Worm (Caenorhabditis elegans): ENCODE results near the gene C09B8.8.
A peak's percentile ranks its signal among the peaks of the same experiment; 100 is the strongest.

The C09B8.8 gene

ce11 chrX:6040435-6041093 lies 25.3 kb downstream of the C09B8.8 start:
- TF ChIP-seq sea-1 (GFP tag; conservative IDR thresholded peaks at IDR 0.05), result no peak
- no peak for TF ChIP-seq tbx-37 (GFP tag; conservative IDR thresholded peaks at IDR 0.05)
- TF ChIP-seq hmg-4 (GFP tag; optimal IDR thresholded peaks at IDR 0.05), result peak; percentile 56
- TF ChIP-seq F13C5.2 (tag; optimal IDR thresholded peaks at IDR 0.05), result no peak

- no peak for TF ChIP-seq sea-1 (GFP tag; conservative IDR thresholded peaks at IDR 0.05)
- no peak for TF ChIP-seq ama-1 (optimal IDR thresholded peaks at IDR 0.05)
- TF ChIP-seq F13C5.2 (tag; optimal IDR thresholded peaks at IDR 0.05), result no peak
- TF ChIP-seq ets-7 (tag; optimal IDR thresholded peaks at IDR 0.05), result no peak
- no peak for TF ChIP-seq aly-1 (tag; optimal IDR thresholded peaks at IDR 0.05)
- TF ChIP-seq tbx-11 (GFP tag; IDR thresholded peaks at IDR 0.05), result no peak
- no peak for TF ChIP-seq pes-1 (GFP tag; IDR thresholded peaks at IDR 0.05)
Measured at ce11 chrX:6041094-6041441, 25.8 kb downstream of the C09B8.8 start.

ce11 chrX:6041995-6042481 lies 26.7 kb downstream of the C09B8.8 start:
- TF ChIP-seq flt-1 (GFP tag; IDR thresholded peaks at IDR 0.05), result no peak
- no peak for TF ChIP-seq hmg-4 (GFP tag; optimal IDR thresholded peaks at IDR 0.05)
- no peak for TF ChIP-seq aly-1 (tag; optimal IDR thresholded peaks at IDR 0.05)
- TF ChIP-seq ceh-36 (tag; optimal IDR thresholded peaks at IDR 0.05), result no peak
- no peak for TF ChIP-seq tbx-37 (GFP tag; conservative IDR thresholded peaks at IDR 0.05)
- TF ChIP-seq ets-7 (tag; optimal IDR thresholded peaks at IDR 0.05), result no peak
- no peak for TF ChIP-seq ceh-13 (GFP tag; optimal IDR thresholded peaks at IDR 0.05)
- TF ChIP-seq hnd-1 (tag; optimal IDR thresholded peaks at IDR 0.05), result no peak

- TF ChIP-seq pes-1 (GFP tag; IDR thresholded peaks at IDR 0.05), result no peak
- TF ChIP-seq tbx-37 (GFP tag; conservative IDR thresholded peaks at IDR 0.05), result no peak
- no peak for TF ChIP-seq tra-4 (tag; optimal IDR thresholded peaks at IDR 0.05)
- no peak for TF ChIP-seq ceh-13 (GFP tag; optimal IDR thresholded peaks at IDR 0.05)
- no peak for TF ChIP-seq scrt-1 (GFP tag; IDR thresholded peaks at IDR 0.05)
- TF ChIP-seq tbx-11 (GFP tag; IDR thresholded peaks at IDR 0.05), result no peak
- no peak for TF ChIP-seq flt-1 (GFP tag; IDR thresholded peaks at IDR 0.05)
- TF ChIP-seq hnd-1 (tag; optimal IDR thresholded peaks at IDR 0.05), result no peak
- TF ChIP-seq ama-1 (optimal IDR thresholded peaks at IDR 0.05), result no peak
- TF ChIP-seq hmg-4 (GFP tag; optimal IDR thresholded peaks at IDR 0.05), result no peak
- TF ChIP-seq ets-7 (tag; optimal IDR thresholded peaks at IDR 0.05), result no peak
- TF ChIP-seq ceh-36 (tag; optimal IDR thresholded peaks at IDR 0.05), result no peak
- TF ChIP-seq F13C5.2 (tag; optimal IDR thresholded peaks at IDR 0.05), result no peak
Measured at ce11 chrX:6043283-6043682, 28.0 kb downstream of the C09B8.8 start.

ce11 chrX:6048508-6048907 lies 33.2 kb downstream of the C09B8.8 start, which contains the start of gene pak-1:
TSS of gene pak-1 (minus strand) at chrX:6048608.
- no peak for TF ChIP-seq sea-1 (GFP tag; conservative IDR thresholded peaks at IDR 0.05)
- TF ChIP-seq B0310.2 (tag; optimal IDR thresholded peaks at IDR 0.05), result no peak
- no peak for TF ChIP-seq hmbx-1 (tag; optimal IDR thresholded peaks at IDR 0.05)
- no peak for TF ChIP-seq flt-1 (GFP tag; IDR thresholded peaks at IDR 0.05)
- no peak for TF ChIP-seq pes-1 (GFP tag; IDR thresholded peaks at IDR 0.05)

ce11 chrX:6050078-6050477 lies 34.8 kb downstream of the C09B8.8 start:
- no peak for TF ChIP-seq tbx-37 (GFP tag; conservative IDR thresholded peaks at IDR 0.05)

ce11 chrX:6050849-6051248 lies 35.6 kb downstream of the C09B8.8 start:
- no peak for TF ChIP-seq pes-1 (GFP tag; IDR thresholded peaks at IDR 0.05)
- no peak for TF ChIP-seq hmg-4 (GFP tag; optimal IDR thresholded peaks at IDR 0.05)
- no peak for TF ChIP-seq ceh-36 (tag; optimal IDR thresholded peaks at IDR 0.05)
- no peak for TF ChIP-seq F13C5.2 (tag; optimal IDR thresholded peaks at IDR 0.05)
- no peak for TF ChIP-seq ceh-13 (GFP tag; optimal IDR thresholded peaks at IDR 0.05)
- TF ChIP-seq ets-7 (tag; optimal IDR thresholded peaks at IDR 0.05), result no peak
- TF ChIP-seq hnd-1 (tag; optimal IDR thresholded peaks at IDR 0.05), result no peak
- TF ChIP-seq B0310.2 (tag; optimal IDR thresholded peaks at IDR 0.05), result no peak
- no peak for TF ChIP-seq aly-1 (tag; optimal IDR thresholded peaks at IDR 0.05)
- TF ChIP-seq scrt-1 (GFP tag; IDR thresholded peaks at IDR 0.05), result no peak
- no peak for TF ChIP-seq sea-1 (GFP tag; conservative IDR thresholded peaks at IDR 0.05)
- TF ChIP-seq ama-1 (optimal IDR thresholded peaks at IDR 0.05), result no peak
- no peak for TF ChIP-seq tra-4 (tag; optimal IDR thresholded peaks at IDR 0.05)
- TF ChIP-seq hmbx-1 (tag; optimal IDR thresholded peaks at IDR 0.05), result no peak
- no peak for TF ChIP-seq tbx-37 (GFP tag; conservative IDR thresholded peaks at IDR 0.05)

- no peak for TF ChIP-seq ets-7 (tag; optimal IDR thresholded peaks at IDR 0.05)
Measured at ce11 chrX:6052744-6053143, 37.5 kb downstream of the C09B8.8 start, which contains the start of gene C45B2.6. TSS of gene C45B2.6 (plus strand) at chrX:6052879.

ce11 chrX:6057580-6058305 lies 42.5 kb downstream of the C09B8.8 start, which contains the start of gene gln-1:
TSS of gene gln-1 (plus strand) at chrX:6058255.
- TF ChIP-seq ama-1 (optimal IDR thresholded peaks at IDR 0.05), result no peak
- TF ChIP-seq ets-7 (tag; optimal IDR thresholded peaks at IDR 0.05), result no peak
- no peak for TF ChIP-seq scrt-1 (GFP tag; IDR thresholded peaks at IDR 0.05)
- TF ChIP-seq ceh-13 (GFP tag; optimal IDR thresholded peaks at IDR 0.05), result no peak
- no peak for TF ChIP-seq tra-4 (tag; optimal IDR thresholded peaks at IDR 0.05)
- no peak for TF ChIP-seq hmg-4 (GFP tag; optimal IDR thresholded peaks at IDR 0.05)
- TF ChIP-seq tbx-37 (GFP tag; conservative IDR thresholded peaks at IDR 0.05), result no peak
- no peak for TF ChIP-seq pes-1 (GFP tag; IDR thresholded peaks at IDR 0.05)
- TF ChIP-seq hnd-1 (tag; optimal IDR thresholded peaks at IDR 0.05), result no peak
- no peak for TF ChIP-seq flt-1 (GFP tag; IDR thresholded peaks at IDR 0.05)
- no peak for TF ChIP-seq B0310.2 (tag; optimal IDR thresholded peaks at IDR 0.05)
- TF ChIP-seq F13C5.2 (tag; optimal IDR thresholded peaks at IDR 0.05), result no peak
- TF ChIP-seq sea-1 (GFP tag; conservative IDR thresholded peaks at IDR 0.05), result no peak
